Worm (Caenorhabditis elegans): ENCODE measurements around the gene gyg-2.

The gyg-2 gene

ce11 chrV:16746231-16746990, at the start of gene gyg-2:
TSS of gene gyg-2 (minus strand) at chrV:16746258.
- TF ChIP-seq attf-4 (tag; optimal IDR thresholded peaks at IDR 0.05) (no peak), dmd-9 (GFP tag; IDR thresholded peaks at IDR 0.05) (no peak), tra-1 (GFP tag; IDR thresholded peaks at IDR 0.05) (no peak), spr-3 (GFP tag; optimal IDR thresholded peaks at IDR 0.05) (no peak), hlh-30 (tag; optimal IDR thresholded peaks at IDR 0.05; ENCODE audit: insufficient read depth) (no peak), lin-38 (GFP tag; IDR thresholded peaks at IDR 0.05) (peak; percentile 84), aha-1 (tag) (peak; percentile 9)

ce11 chrV:16794828-16795354, 48.8 kb upstream of the gyg-2 start, which contains the start of the genes ctps-1 and pus-1:
TSS of gene ctps-1 (plus strand) at chrV:16794878.
TSS of gene pus-1 (minus strand) at chrV:16794952.
- TF ChIP-seq mes-2 (tag; optimal IDR thresholded peaks at IDR 0.05; ENCODE audit: poor library complexity, severe bottlenecking) = peak; percentile 79
- TF ChIP-seq nhr-11 (tag; optimal IDR thresholded peaks at IDR 0.05) = no peak
- TF ChIP-seq zfp-3 (GFP tag; conservative IDR thresholded peaks at IDR 0.05) = no peak
- no peak for TF ChIP-seq pha-4 (GFP tag; IDR thresholded peaks at IDR 0.05)
- no peak for TF ChIP-seq pha-4 (tag; optimal IDR thresholded peaks at IDR 0.05)
- TF ChIP-seq duxl-1 (tag; optimal IDR thresholded peaks at IDR 0.05; ENCODE audit: poor library complexity) = peak; percentile 75
- TF ChIP-seq daf-12 (tag; optimal IDR thresholded peaks at IDR 0.05) = no peak
- peak; percentile 10 for TF ChIP-seq ama-1 (optimal IDR thresholded peaks at IDR 0.05)
- peak; percentile 2 for TF ChIP-seq snpc-4 (tag; optimal IDR thresholded peaks at IDR 0.05)
- peak; percentile 75 for TF ChIP-seq lin-38 (GFP tag; IDR thresholded peaks at IDR 0.05)
- TF ChIP-seq nhr-77 (tag; optimal IDR thresholded peaks at IDR 0.05) = peak; percentile 21
- TF ChIP-seq tag-97 (GFP tag; IDR thresholded peaks at IDR 0.05) = no peak
- TF ChIP-seq unc-62 (GFP tag; optimal IDR thresholded peaks at IDR 0.05 in 1 of 2) = no peak
- TF ChIP-seq unc-62 (tag; optimal IDR thresholded peaks at IDR 0.05) = no peak
- TF ChIP-seq lin-1 (GFP tag; IDR thresholded peaks at IDR 0.05) = no peak
- TF ChIP-seq ceh-62 (tag; optimal IDR thresholded peaks at IDR 0.05) = no peak
- peak; percentile 9 for TF ChIP-seq nhr-28 (tag; optimal IDR thresholded peaks at IDR 0.05)
- TF ChIP-seq vab-7 (GFP tag; IDR thresholded peaks at IDR 0.05) = no peak
- TF ChIP-seq fkh-10 (GFP tag; optimal IDR thresholded peaks at IDR 0.05) = no peak
- TF ChIP-seq dve-1 (tag; optimal IDR thresholded peaks at IDR 0.05; ENCODE audit: insufficient read depth) = peak; percentile 70
- TF ChIP-seq spr-1 (tag; optimal IDR thresholded peaks at IDR 0.05) = no peak
- no peak for TF ChIP-seq jun-1 (tag; optimal IDR thresholded peaks at IDR 0.05)
- TF ChIP-seq daf-16 (GFP tag; optimal IDR thresholded peaks at IDR 0.05) = peak in 1 of 2 experiments; percentile 31
- TF ChIP-seq daf-16 (tag; optimal IDR thresholded peaks at IDR 0.05) = peak; percentile 66
- no peak for TF ChIP-seq ztf-11 (tag; optimal IDR thresholded peaks at IDR 0.05)
- TF ChIP-seq ceh-82 (tag; optimal IDR thresholded peaks at IDR 0.05) = no peak
- TF ChIP-seq saeg-2 (GFP tag; IDR thresholded peaks at IDR 0.05) = no peak
- TF ChIP-seq T26A8.4 (GFP tag; IDR thresholded peaks at IDR 0.05) = peak; percentile 41; the same call in 1 of the 2 replicates
- TF ChIP-seq nhr-111 (GFP tag; optimal IDR thresholded peaks at IDR 0.05) = no peak
- peak; percentile 78 for TF ChIP-seq dpl-1 (GFP tag; optimal IDR thresholded peaks at IDR 0.05)
- TF ChIP-seq F26F4.8 (GFP tag; conservative IDR thresholded peaks at IDR 0.05) = no peak
- no peak for TF ChIP-seq lin-13 (GFP tag; optimal IDR thresholded peaks at IDR 0.05)
- TF ChIP-seq mep-1 (tag; optimal IDR thresholded peaks at IDR 0.05) = peak; percentile 68
- peak; percentile 26 for TF ChIP-seq ztf-7 (tag; optimal IDR thresholded peaks at IDR 0.05)
- TF ChIP-seq dmd-6 (GFP tag; IDR thresholded peaks at IDR 0.05) = peak; percentile 43
- TF ChIP-seq hlh-30 (tag; optimal IDR thresholded peaks at IDR 0.05; ENCODE audit: insufficient read depth) = peak; percentile 58
- peak; percentile 48 for TF ChIP-seq hmg-1.1 (GFP tag; IDR thresholded peaks at IDR 0.05)
- TF ChIP-seq nhr-6 (tag; optimal IDR thresholded peaks at IDR 0.05) = peak; percentile 53
- TF ChIP-seq unc-130 (GFP tag; optimal IDR thresholded peaks at IDR 0.05) = no peak
- no peak for TF ChIP-seq F49E8.2 (tag; optimal IDR thresholded peaks at IDR 0.05; ENCODE audit: borderline replicate concordance)
- peak in 1 of 2 experiments; percentile 84 for TF ChIP-seq lsy-2 (tag; optimal IDR thresholded peaks at IDR 0.05)
- no peak for TF ChIP-seq ceh-44 (GFP tag; IDR thresholded peaks at IDR 0.05)
- no peak for TF ChIP-seq ceh-28 (tag; optimal IDR thresholded peaks at IDR 0.05)
- 0 out of 2 replicates have a peak, but pooled peaks have one; percentile 28 for TF ChIP-seq lin-29 (GFP tag; IDR thresholded peaks at IDR 0.05)

Data from whole organism, L4 larva.